Worm (Caenorhabditis elegans): ENCODE results near the gene twk-36.

twk-36 gene

DNA sequence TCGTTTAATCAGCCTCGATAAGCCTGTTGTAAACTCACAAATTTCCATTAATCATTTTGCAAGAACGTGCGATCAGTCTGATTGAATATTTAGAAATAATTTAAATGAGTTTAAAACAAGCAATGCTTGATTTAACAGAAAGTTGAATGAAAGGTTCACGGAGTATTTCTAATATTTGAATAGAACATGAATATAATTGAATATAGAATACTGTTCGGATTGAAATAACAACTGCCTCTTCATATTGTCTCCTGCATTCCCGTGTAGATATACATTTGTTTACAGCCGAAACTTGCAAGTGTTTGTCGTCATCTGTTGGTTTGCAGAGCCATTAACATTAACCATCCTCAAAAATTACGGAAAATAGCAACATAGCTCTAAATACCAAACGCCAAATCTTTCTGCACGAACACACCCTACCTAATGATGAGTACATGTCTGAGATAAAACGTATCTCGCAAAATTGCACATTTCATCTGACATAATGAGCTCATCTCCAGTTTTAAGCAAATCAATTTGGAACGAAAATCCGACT lies 46.1 kb downstream of the twk-36 start, which contains the start of the genes Y26G10.5 and srh-32:
Y26G10.5 (minus strand) TSS at position 101 of the 535 bp plus-strand sequence.
srh-32 (plus strand) TSS at position 485 of the 535 bp plus-strand sequence.
- TF ChIP-seq pax-1 (tag; optimal IDR thresholded peaks at IDR 0.05) = no peak
- no peak for TF ChIP-seq eyg-1 (tag; optimal IDR thresholded peaks at IDR 0.05)
- no peak for TF ChIP-seq dmd-4 (tag; optimal IDR thresholded peaks at IDR 0.05; ENCODE audit: borderline replicate concordance)
- TF ChIP-seq unc-86 (tag; optimal IDR thresholded peaks at IDR 0.05) = no peak
- no peak for TF ChIP-seq ztf-16 (tag; optimal IDR thresholded peaks at IDR 0.05)
- TF ChIP-seq npax-4 (tag; optimal IDR thresholded peaks at IDR 0.05) = no peak
- TF ChIP-seq ets-4 (tag; optimal IDR thresholded peaks at IDR 0.05) = no peak
- TF ChIP-seq ceh-22 (tag; optimal IDR thresholded peaks at IDR 0.05) = no peak
- no peak for TF ChIP-seq dve-1 (tag; optimal IDR thresholded peaks at IDR 0.05)
- no peak for TF ChIP-seq pha-2 (tag; optimal IDR thresholded peaks at IDR 0.05)
- no peak for TF ChIP-seq ama-1 (optimal IDR thresholded peaks at IDR 0.05)
- no peak for TF ChIP-seq ceh-9 (tag; optimal IDR thresholded peaks at IDR 0.05)
- TF ChIP-seq ceh-45 (GFP tag; IDR thresholded peaks at IDR 0.05) = no peak
- no peak for TF ChIP-seq hlh-13 (GFP tag; optimal IDR thresholded peaks at IDR 0.05)
- TF ChIP-seq ref-2 (tag; optimal IDR thresholded peaks at IDR 0.05) = no peak
- no peak for TF ChIP-seq fkh-6 (tag; optimal IDR thresholded peaks at IDR 0.05)
- no peak for TF ChIP-seq ahr-1 (tag; optimal IDR thresholded peaks at IDR 0.05)
- no peak for TF ChIP-seq madf-2 (tag; optimal IDR thresholded peaks at IDR 0.05)
- TF ChIP-seq sox-2 (GFP tag; IDR thresholded peaks at IDR 0.05) = no peak

DNA sequence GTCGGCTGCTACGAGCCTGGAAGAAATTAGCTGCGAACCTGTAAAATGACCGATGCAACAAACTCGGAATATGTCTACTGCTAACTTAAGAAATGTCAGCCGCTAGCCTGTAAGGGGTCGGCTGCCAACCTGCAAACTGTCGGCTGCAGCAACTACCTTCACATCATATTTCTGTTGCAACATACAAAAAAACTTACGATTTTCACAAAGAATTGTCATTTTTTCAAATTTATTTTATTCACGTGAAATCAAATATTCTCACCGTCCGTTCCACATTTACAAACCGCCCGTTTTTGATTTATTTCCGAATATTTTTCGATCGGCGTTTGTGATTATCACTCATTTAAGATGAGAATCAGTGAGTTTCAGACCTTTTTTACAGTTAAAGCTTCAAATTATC lies 47.2 kb downstream of the twk-36 start, which contains the start of gene Y26G10.6:
Y26G10.6 (plus strand) TSS at position 301 of the 400 bp plus-strand sequence.
- no peak for TF ChIP-seq che-1 (tag; optimal IDR thresholded peaks at IDR 0.05)
- no peak for TF ChIP-seq C38D4.7 (GFP tag; optimal IDR thresholded peaks at IDR 0.05)

DNA sequence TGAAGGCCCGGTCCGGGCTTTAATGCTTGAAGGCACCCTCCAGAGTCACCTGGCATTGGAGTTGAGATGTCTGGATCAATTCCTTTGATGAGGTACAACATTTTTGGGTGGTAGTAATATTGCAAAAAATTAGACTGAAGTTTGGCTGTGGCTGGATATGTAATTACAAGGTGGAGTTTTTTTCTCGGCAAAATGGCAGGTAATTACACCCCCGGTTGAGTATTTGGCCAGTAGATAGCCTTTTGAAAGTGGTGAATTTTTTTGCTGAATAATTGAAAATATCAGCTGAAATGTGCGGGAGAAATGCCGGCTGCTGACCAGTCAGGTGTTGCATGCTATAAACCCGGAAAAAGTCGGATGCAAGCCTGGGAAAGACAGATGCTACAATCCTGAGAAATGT lies 47.8 kb downstream of the twk-36 start, which contains the start of gene Y26G10.4:
Y26G10.4 (minus strand) TSS at position 101 of the 400 bp plus-strand sequence.
- TF ChIP-seq unc-86 (tag; optimal IDR thresholded peaks at IDR 0.05) (no peak), T23F11.4 (GFP tag; optimal IDR thresholded peaks at IDR 0.05) (no peak), tbx-2 (tag; optimal IDR thresholded peaks at IDR 0.05) (no peak), ttx-3 (tag; optimal IDR thresholded peaks at IDR 0.05) (no peak), pag-3 (tag; optimal IDR thresholded peaks at IDR 0.05; ENCODE audit: borderline replicate concordance) (no peak), ets-4 (tag; optimal IDR thresholded peaks at IDR 0.05) (no peak), gmeb-2 (tag; optimal IDR thresholded peaks at IDR 0.05) (no peak)

DNA sequence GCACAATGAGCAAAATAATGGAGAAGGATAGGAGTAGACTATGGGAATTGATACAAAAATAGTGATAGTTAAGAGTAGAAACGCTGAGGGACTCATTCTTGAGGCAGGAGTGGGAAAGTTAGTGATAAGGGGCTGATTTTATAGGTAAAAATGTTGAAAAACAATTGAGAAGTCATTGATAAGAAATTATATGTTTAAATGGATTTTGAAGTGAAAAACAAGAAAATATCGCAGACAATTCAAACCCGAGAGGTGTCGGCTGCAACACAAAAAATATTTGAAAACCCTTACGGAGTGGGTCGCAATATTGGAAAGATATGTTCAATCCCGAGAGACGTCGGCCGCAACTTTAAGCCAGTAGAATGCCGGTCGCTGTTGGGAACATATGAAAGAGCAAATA lies 50.1 kb downstream of the twk-36 start, which contains the start of gene spp-29:
spp-29 (minus strand) TSS at position 101 of the 400 bp plus-strand sequence.
- no peak for TF ChIP-seq pat-9 (tag; optimal IDR thresholded peaks at IDR 0.05)
- TF ChIP-seq unc-55 (GFP tag; optimal IDR thresholded peaks at IDR 0.05) = no peak
- no peak for TF ChIP-seq madf-2 (tag; optimal IDR thresholded peaks at IDR 0.05)
- no peak for TF ChIP-seq eyg-1 (tag; optimal IDR thresholded peaks at IDR 0.05)
- no peak for TF ChIP-seq ceh-19 (GFP tag; optimal IDR thresholded peaks at IDR 0.05)

DNA sequence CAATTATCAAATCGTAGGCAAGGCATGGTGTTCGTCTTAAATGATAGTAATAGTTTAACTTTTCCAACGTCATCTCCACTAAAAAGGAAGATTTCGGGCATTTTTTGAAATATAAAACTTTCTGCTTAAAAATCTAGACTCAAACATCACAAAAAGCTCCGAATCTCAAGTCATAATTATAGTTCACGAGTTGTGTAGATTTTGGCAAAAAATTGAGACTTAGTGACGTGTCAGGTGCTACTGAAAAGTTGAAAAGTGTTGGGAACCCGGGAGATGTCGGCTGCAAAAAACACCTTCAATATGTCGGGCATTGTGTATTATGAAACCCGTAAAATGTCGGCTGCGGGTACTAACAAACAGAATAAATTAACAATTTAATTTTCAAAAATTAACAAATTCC lies 51.1 kb downstream of the twk-36 start, which contains the start of gene Y26G10.1:
Y26G10.1 (minus strand) TSS at position 101 of the 400 bp plus-strand sequence.
- TF ChIP-seq ttx-3 (tag; optimal IDR thresholded peaks at IDR 0.05) (no peak), ceh-9 (tag; optimal IDR thresholded peaks at IDR 0.05) (no peak), ama-1 (optimal IDR thresholded peaks at IDR 0.05) (no peak)

DNA sequence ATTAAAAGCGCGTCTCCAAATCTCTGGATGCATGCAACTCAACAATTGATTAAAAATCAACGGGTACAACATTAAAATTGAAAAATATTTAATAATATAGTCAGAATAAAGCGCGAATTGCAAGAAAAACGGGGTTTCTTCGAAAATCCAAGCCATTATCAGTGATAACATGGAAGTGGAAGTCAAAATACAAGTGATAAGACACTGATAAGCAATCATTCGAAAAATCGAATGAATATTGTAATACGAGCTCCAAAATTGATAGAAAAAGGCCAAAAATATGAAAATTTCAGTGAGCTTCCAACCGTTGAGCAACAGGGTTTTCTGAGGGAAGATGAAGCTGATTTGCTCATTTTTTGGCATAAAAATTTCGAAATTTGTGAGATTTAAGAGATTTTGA lies 52.6 kb downstream of the twk-36 start:
- TF ChIP-seq elt-2 (tag; optimal IDR thresholded peaks at IDR 0.05) (peak; percentile 87), ceh-2 (tag; optimal IDR thresholded peaks at IDR 0.05) (no peak), unc-42 (tag; optimal IDR thresholded peaks at IDR 0.05) (no peak)

Data from whole organism, late embryonic.